Fruit fly (Drosophila melanogaster): ENCODE measurements around the gene CG33111.

The CG33111 gene

dm6 chr3R:23781466-23781935, 37.5 kb downstream of the CG33111 start, which contains the start of the genes Nup98-96 and mbc:
TSS of gene Nup98-96 (minus strand) at chr3R:23781621.
TSS of gene mbc (plus strand) at chr3R:23781765.
- TF ChIP-seq Hr78 (GFP tag; optimal IDR thresholded peaks at IDR 0.05) (peak; percentile 50), dmrt93B (GFP tag; optimal IDR thresholded peaks at IDR 0.05) (peak; percentile 84), N (GFP tag; optimal IDR thresholded peaks at IDR 0.05) (peak; percentile 73), sv (GFP tag; optimal IDR thresholded peaks at IDR 0.05) (peak; percentile 86), dsf (GFP tag; optimal IDR thresholded peaks at IDR 0.05; ENCODE audit: borderline replicate concordance) (no peak), HLH106 (tag; optimal IDR thresholded peaks at IDR 0.05) (peak; percentile 87), Rel (GFP tag; optimal IDR thresholded peaks at IDR 0.05) (no peak), Rel (tag; optimal IDR thresholded peaks at IDR 0.05) (peak; percentile 86), OdsH (GFP tag; optimal IDR thresholded peaks at IDR 0.05) (peak; percentile 80), psq (GFP tag; optimal IDR thresholded peaks at IDR 0.05) (peak; percentile 73), pan (optimal IDR thresholded peaks at IDR 0.05) (no peak), foxo (GFP tag; optimal IDR thresholded peaks at IDR 0.05) (peak in 1 of 2 experiments; percentile 90), CG32264 (GFP tag; optimal IDR thresholded peaks at IDR 0.05) (peak; percentile 8), lola (GFP tag; optimal IDR thresholded peaks at IDR 0.05) (peak; percentile 79), Myc (optimal IDR thresholded peaks at IDR 0.05) (peak; percentile 41), Vsx2 (GFP tag; optimal IDR thresholded peaks at IDR 0.05; ENCODE audit: partially characterized antibody) (peak; percentile 99), Sp1 (GFP tag; optimal IDR thresholded peaks at IDR 0.05) (peak; percentile 78), rgr (GFP tag; optimal IDR thresholded peaks at IDR 0.05) (peak; percentile 86), tai (GFP tag; optimal IDR thresholded peaks at IDR 0.05) (no peak), usp (GFP tag; optimal IDR thresholded peaks at IDR 0.05) (no peak), CG9705 (GFP tag; optimal IDR thresholded peaks at IDR 0.05) (peak; percentile 84), Jra (GFP tag; optimal IDR thresholded peaks at IDR 0.05) (peak; percentile 68), sage (GFP tag; optimal IDR thresholded peaks at IDR 0.05) (no peak), Hr83 (GFP tag; optimal IDR thresholded peaks at IDR 0.05; ENCODE audit: poor library complexity, severe bottlenecking) (peak; percentile 84), Mio (GFP tag; optimal IDR thresholded peaks at IDR 0.05) (peak; percentile 9), brk (GFP tag; optimal IDR thresholded peaks at IDR 0.05) (no peak), h (GFP tag; optimal IDR thresholded peaks at IDR 0.05) (peak; percentile 89), Hnf4 (GFP tag; optimal IDR thresholded peaks at IDR 0.05) (peak; percentile 59), Dfd (GFP tag; optimal IDR thresholded peaks at IDR 0.05) (no peak), Abd-B (GFP tag; optimal IDR thresholded peaks at IDR 0.05) (peak; percentile 65), ey (GFP tag; optimal IDR thresholded peaks at IDR 0.05) (peak; percentile 87), Dif (GFP tag; optimal IDR thresholded peaks at IDR 0.05; ENCODE audit: partially characterized antibody) (peak; percentile 76), fru (GFP tag; optimal IDR thresholded peaks at IDR 0.05) (peak; percentile 85), dl (GFP tag; optimal IDR thresholded peaks at IDR 0.05; ENCODE audit: insufficient read depth in 1 of 2, partially characterized antibody in 2 of 2) (no peak), br (GFP tag; optimal IDR thresholded peaks at IDR 0.05) (peak; percentile 80), woc (GFP tag; optimal IDR thresholded peaks at IDR 0.05) (peak; percentile 91), CrebA (GFP tag; optimal IDR thresholded peaks at IDR 0.05; ENCODE audit: borderline replicate concordance) (no peak), GATAd (GFP tag; optimal IDR thresholded peaks at IDR 0.05) (no peak), jim (GFP tag; optimal IDR thresholded peaks at IDR 0.05) (no peak)

DNA sequence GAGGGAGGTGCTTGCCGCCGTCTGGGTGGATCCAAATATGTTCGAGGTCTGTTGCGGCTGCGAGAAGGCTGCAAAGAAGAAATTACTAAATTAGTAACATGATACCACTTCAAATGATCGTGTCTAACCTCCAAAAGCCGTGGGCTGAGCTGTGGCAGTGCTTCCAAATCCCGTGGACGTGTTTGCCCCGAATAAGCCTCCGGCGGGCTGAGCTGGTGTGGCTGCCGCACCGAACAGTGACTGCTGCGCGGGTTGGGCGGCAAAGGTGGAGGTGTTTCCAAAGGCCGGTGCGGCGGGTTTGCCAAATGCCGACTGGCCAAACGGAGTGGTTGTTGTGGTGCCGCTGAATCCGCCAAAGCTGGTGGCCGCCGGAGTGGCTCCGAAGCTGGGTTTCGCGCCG, 38.3 kb downstream of the CG33111 start:
- TF ChIP-seq jim (GFP tag; optimal IDR thresholded peaks at IDR 0.05) (no peak), N (GFP tag; optimal IDR thresholded peaks at IDR 0.05) (no peak), HLH106 (tag; optimal IDR thresholded peaks at IDR 0.05) (no peak), Hr78 (GFP tag; optimal IDR thresholded peaks at IDR 0.05) (no peak)

Data from whole organism, wandering third instar larva.